Fruit fly (Drosophila melanogaster): ENCODE results near the gene CG7611.

DNA sequence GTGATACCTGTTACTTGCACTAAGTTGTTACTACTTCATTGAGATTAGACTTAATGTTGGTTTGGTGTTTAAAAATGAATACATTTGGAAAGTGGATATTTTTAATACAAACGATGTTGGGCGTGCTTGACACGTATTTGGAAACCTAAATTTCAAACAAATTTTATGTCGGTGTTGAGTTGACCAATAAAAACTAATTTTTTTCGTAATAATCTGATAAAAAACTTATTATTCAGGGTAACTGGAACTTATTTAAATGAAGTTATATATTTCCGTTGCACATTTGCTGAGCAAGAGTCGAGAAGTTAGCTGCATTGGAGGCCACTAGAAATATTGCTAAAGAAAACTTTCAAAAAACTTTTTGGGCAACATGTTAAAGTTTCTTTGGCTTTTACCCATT is 19.1 kb downstream of the CG7611 start, which contains the start of gene CG33290:
- TF ChIP-seq CG8478 (optimal IDR thresholded peaks at IDR 0.05) (no peak), CTCF (optimal IDR thresholded peaks at IDR 0.05) (no peak)

Measured in S2 (cell line).